Fruit fly (Drosophila melanogaster) whole organism, wandering third instar larva: ENCODE results near the gene CG11035.

Experiments used
- Abd-B ChIP-seq: fragments of >200 bp; optimal IDR thresholded peaks from 2 replicates; lab custom pipeline; 2017; ENCODE audit warnings: missing biosample characterization, missing genetic modification characterization
- CG32264 ChIP-seq: fragments of 200-800 bp; sonication (Bioruptor generic); optimal IDR thresholded peaks from 2 replicates; lab custom pipeline; 2016; ENCODE audit warnings: missing biosample characterization, missing genetic modification characterization
- CG9705 ChIP-seq: fragments of 200-800 bp; sonication (Bioruptor generic); optimal IDR thresholded peaks from 2 replicates; lab custom pipeline; 2018; ENCODE audit warnings: missing biosample characterization, mild to moderate bottlenecking, missing genetic modification characterization
- CrebA ChIP-seq: fragments of 200-800 bp; sonication (Bioruptor generic); optimal IDR thresholded peaks from 2 replicates; lab custom pipeline; 2016; ENCODE audit warnings: missing biosample characterization, mild to moderate bottlenecking, missing genetic modification characterization, borderline replicate concordance
- Dfd ChIP-seq: fragments of >200 bp; optimal IDR thresholded peaks from 2 replicates; lab custom pipeline; 2017; ENCODE audit warnings: missing biosample characterization, missing genetic modification characterization
- Dif ChIP-seq: fragments of 200-275, 200-300 bp; sonication (Bioruptor generic); optimal IDR thresholded peaks from 2 replicates; lab custom pipeline; 2018; ENCODE audit warnings: missing biosample characterization, missing genetic modification characterization; ENCODE audit not compliant: partially characterized antibody
- GATAd ChIP-seq: sonication (Bioruptor generic); optimal IDR thresholded peaks from 2 replicates; lab custom pipeline; 2016; ENCODE audit warnings: missing biosample characterization, missing genetic modification characterization
- HLH106 ChIP-seq: fragments of 200-800 bp; optimal IDR thresholded peaks from 3 replicates; lab custom pipeline; 2019; ENCODE audit warnings: missing biosample characterization, mild to moderate bottlenecking, missing genetic modification characterization, moderate library complexity
- Hnf4 ChIP-seq: fragments of 200-800 bp; sonication (Bioruptor generic); optimal IDR thresholded peaks from 2 replicates; lab custom pipeline; 2016; ENCODE audit warnings: missing biosample characterization, mild to moderate bottlenecking, missing genetic modification characterization
- Hr78 ChIP-seq: fragments of >200 bp; optimal IDR thresholded peaks from 2 replicates; lab custom pipeline; 2017; ENCODE audit warnings: missing biosample characterization, missing genetic modification characterization
- Hr83 ChIP-seq: fragments of 200-300 bp; sonication (Bioruptor generic); optimal IDR thresholded peaks from 2 replicates; lab custom pipeline; 2016; ENCODE audit warnings: missing biosample characterization, mild to moderate bottlenecking, missing genetic modification characterization, moderate library complexity; ENCODE audit not compliant: poor library complexity, severe bottlenecking
- Jra ChIP-seq: sonication (Bioruptor generic); optimal IDR thresholded peaks from 2 replicates; lab custom pipeline; 2016; ENCODE audit warnings: missing biosample characterization, missing genetic modification characterization
- Mio ChIP-seq: sonication (Bioruptor generic); optimal IDR thresholded peaks from 2 replicates; lab custom pipeline; 2016; ENCODE audit warnings: missing biosample characterization, missing genetic modification characterization
- Myc ChIP-seq: fragments of >200 bp; optimal IDR thresholded peaks from 2 replicates; lab custom pipeline; 2017
- N ChIP-seq: fragments of >200 bp; optimal IDR thresholded peaks from 2 replicates; lab custom pipeline; 2018; ENCODE audit warnings: missing biosample characterization, missing external identifiers, missing genetic modification characterization
- OdsH ChIP-seq: fragments of 200-800 bp; sonication (Bioruptor generic); optimal IDR thresholded peaks from 2 replicates; lab custom pipeline; 2016; ENCODE audit warnings: missing biosample characterization, mild to moderate bottlenecking, missing genetic modification characterization
- Rel ChIP-seq, 2 experiments: fragments of 200-800 bp; sonication (Bioruptor generic) in 1 of 2; optimal IDR thresholded peaks; 2 replicates in 1 of 2; 3 replicates in 1 of 2; lab custom pipeline; 2016 to 2019; ENCODE audit warnings: mild to moderate bottlenecking in 2 of 2, missing biosample characterization in 2 of 2, missing genetic modification characterization in 2 of 2, moderate library complexity in 1 of 2
- Sp1 ChIP-seq: fragments of 200-800 bp; sonication (Bioruptor generic); optimal IDR thresholded peaks from 3 replicates; lab custom pipeline; 2019; ENCODE audit warnings: missing biosample characterization, mild to moderate bottlenecking, missing genetic modification characterization, moderate library complexity
- Vsx2 ChIP-seq: fragments of 200-300, 225-300 bp; sonication (Bioruptor generic); optimal IDR thresholded peaks from 2 replicates; lab custom pipeline; 2018; ENCODE audit warnings: missing biosample characterization, missing genetic modification characterization; ENCODE audit not compliant: partially characterized antibody
- br ChIP-seq: fragments of 200-800 bp; sonication (Bioruptor generic); optimal IDR thresholded peaks from 2 replicates; lab custom pipeline; 2016; ENCODE audit warnings: missing biosample characterization, missing genetic modification characterization
- brk ChIP-seq: fragments of 200-800 bp; sonication (Bioruptor generic); optimal IDR thresholded peaks from 2 replicates; lab custom pipeline; 2016; ENCODE audit warnings: missing biosample characterization, mild to moderate bottlenecking, missing genetic modification characterization
- dl ChIP-seq, 2 experiments: fragments of 175-275, 200-275 bp in 1 of 2; fragments of 200-275 bp in 1 of 2; sonication (Bioruptor generic); optimal IDR thresholded peaks; lab custom pipeline; 2018; ENCODE audit warnings: mild to moderate bottlenecking in 2 of 2, missing biosample characterization in 2 of 2, missing genetic modification characterization in 2 of 2, moderate library complexity in 2 of 2; ENCODE audit not compliant: partially characterized antibody in 2 of 2, insufficient read depth in 1 of 2
- dmrt93B ChIP-seq: fragments of 200-800 bp; sonication (Bioruptor generic); optimal IDR thresholded peaks from 2 replicates; lab custom pipeline; 2018; ENCODE audit warnings: missing biosample characterization, mild to moderate bottlenecking, missing genetic modification characterization
- dsf ChIP-seq: sonication (Bioruptor generic); optimal IDR thresholded peaks from 2 replicates; lab custom pipeline; 2016; ENCODE audit warnings: missing biosample characterization, missing genetic modification characterization, borderline replicate concordance
- ey ChIP-seq: fragments of 200-800 bp; sonication (Bioruptor generic); optimal IDR thresholded peaks from 2 replicates; lab custom pipeline; 2016; ENCODE audit warnings: missing biosample characterization, missing genetic modification characterization
- foxo ChIP-seq, 2 experiments: fragments of 200-800 bp; sonication (Bioruptor generic); optimal IDR thresholded peaks; 2 replicates in 1 of 2; 3 replicates in 1 of 2; lab custom pipeline; 2016 to 2017; ENCODE audit warnings: missing biosample characterization in 2 of 2, missing genetic modification characterization in 2 of 2
- fru ChIP-seq: fragments of 200-800 bp; sonication (Bioruptor generic); optimal IDR thresholded peaks from 3 replicates; lab custom pipeline; 2016; ENCODE audit warnings: missing biosample characterization, mild to moderate bottlenecking, missing genetic modification characterization
- h ChIP-seq: fragments of 200-800 bp; sonication (Bioruptor generic); optimal IDR thresholded peaks from 3 replicates; lab custom pipeline; 2016; ENCODE audit warnings: missing biosample characterization, mild to moderate bottlenecking, missing genetic modification characterization
- jim ChIP-seq: fragments of 175-275, 200-325 bp; sonication (Bioruptor generic); optimal IDR thresholded peaks from 2 replicates; lab custom pipeline; 2016; ENCODE audit warnings: missing biosample characterization, mild to moderate bottlenecking, missing genetic modification characterization
- lola ChIP-seq: fragments of >200 bp; optimal IDR thresholded peaks from 2 replicates; lab custom pipeline; 2017; ENCODE audit warnings: missing biosample characterization, missing genetic modification characterization
- pan ChIP-seq: fragments of >200 bp; optimal IDR thresholded peaks from 2 replicates; lab custom pipeline; 2017
- psq ChIP-seq: fragments of 200-800 bp; sonication (Bioruptor generic); optimal IDR thresholded peaks from 3 replicates; lab custom pipeline; 2017; ENCODE audit warnings: missing biosample characterization, mild to moderate bottlenecking, missing genetic modification characterization, moderate library complexity
- rgr ChIP-seq: fragments of 200-800 bp; sonication (Bioruptor generic); optimal IDR thresholded peaks from 3 replicates; lab custom pipeline; 2016; ENCODE audit warnings: missing biosample characterization, mild to moderate bottlenecking, missing genetic modification characterization
- sage ChIP-seq: fragments of 200-800 bp; sonication (Bioruptor generic); optimal IDR thresholded peaks from 2 replicates; lab custom pipeline; 2016; ENCODE audit warnings: missing biosample characterization, mild to moderate bottlenecking, missing genetic modification characterization
- sv ChIP-seq: fragments of 200-800 bp; sonication (Bioruptor generic); optimal IDR thresholded peaks from 3 replicates; lab custom pipeline; 2016; ENCODE audit warnings: missing biosample characterization, missing genetic modification characterization
- tai ChIP-seq: sonication (Bioruptor generic); optimal IDR thresholded peaks from 2 replicates; lab custom pipeline; 2016; ENCODE audit warnings: missing biosample characterization, missing genetic modification characterization
- usp ChIP-seq: fragments of >200 bp; optimal IDR thresholded peaks from 2 replicates; lab custom pipeline; 2017; ENCODE audit warnings: missing biosample characterization, missing genetic modification characterization
- woc ChIP-seq: sonication (Bioruptor generic); optimal IDR thresholded peaks from 2 replicates; lab custom pipeline; 2016; ENCODE audit warnings: missing biosample characterization, mild to moderate bottlenecking, missing genetic modification characterization

CG11035 gene

DNA sequence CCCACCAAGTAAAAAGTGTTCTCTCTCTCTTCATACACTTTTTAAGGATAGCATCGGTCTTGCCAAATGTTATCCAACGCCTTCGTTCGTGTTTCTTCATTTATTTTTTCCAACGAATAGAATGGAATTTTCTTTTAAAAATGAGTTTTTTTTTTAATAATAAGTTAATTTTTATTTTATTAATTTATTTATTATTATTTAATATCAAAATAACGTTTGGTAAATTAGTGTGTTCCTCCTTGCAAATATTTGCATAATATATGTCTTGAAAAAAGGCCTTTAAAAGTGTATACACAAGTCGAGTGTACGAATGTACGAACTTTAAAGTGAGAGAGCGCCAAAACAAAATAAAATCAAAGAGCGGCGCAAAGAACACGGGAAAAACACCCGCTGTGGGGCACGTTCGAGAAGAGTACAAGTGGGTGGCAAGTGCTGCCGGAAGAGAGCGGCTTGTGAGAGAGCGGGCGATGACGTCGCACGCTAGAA lies 5.6 kb downstream of the CG11035 start:
- no peak for TF ChIP-seq brk
- peak; percentile 18 for TF ChIP-seq h (GFP tag; lab: Kevin White, UChicago)
- no peak for TF ChIP-seq Hr78 (GFP tag; lab: Kevin White, UChicago)
- TF ChIP-seq foxo (GFP tag; optimal IDR thresholded peaks at IDR 0.05; lab: Kevin White, UChicago) = peak in 1 of 2 experiments; percentile 76
- TF ChIP-seq Myc = no peak
- no peak for TF ChIP-seq N (GFP tag; lab: Kevin White, UChicago)
- TF ChIP-seq sage (GFP tag; lab: Kevin White, UChicago) = peak; percentile 67
- TF ChIP-seq Vsx2 (GFP tag; lab: Kevin White, UChicago) = no peak
- TF ChIP-seq psq = peak; percentile 85
- TF ChIP-seq tai = no peak
- no peak for TF ChIP-seq jim (GFP tag; lab: Kevin White, UChicago)
- no peak for TF ChIP-seq fru (GFP tag; lab: Kevin White, UChicago)
- TF ChIP-seq Jra = no peak
- TF ChIP-seq Sp1 (GFP tag; lab: Kevin White, UChicago) = peak; percentile 90
- TF ChIP-seq Abd-B (GFP tag; lab: Kevin White, UChicago) = no peak
- no peak for TF ChIP-seq CG9705
- TF ChIP-seq dl (GFP tag; optimal IDR thresholded peaks at IDR 0.05; lab: Kevin White, UChicago; ENCODE audit: insufficient read depth in 1 of 2, partially characterized antibody in 2 of 2) = peak; percentile 17 to 28
- peak; percentile 55 for TF ChIP-seq Dif (GFP tag; lab: Kevin White, UChicago)
- no peak for TF ChIP-seq lola (GFP tag; lab: Kevin White, UChicago)
- peak; percentile 81 for TF ChIP-seq OdsH (GFP tag; lab: Kevin White, UChicago)
- TF ChIP-seq HLH106 (tag; lab: Kevin White, UChicago) = peak; percentile 82
- peak; percentile 53 for TF ChIP-seq ey
- TF ChIP-seq Mio = no peak
- TF ChIP-seq GATAd (GFP tag; lab: Kevin White, UChicago) = no peak
- no peak for TF ChIP-seq usp (GFP tag; lab: Kevin White, UChicago)
- TF ChIP-seq CrebA = no peak
- no peak for TF ChIP-seq dsf
- peak; percentile 65 for TF ChIP-seq dmrt93B (GFP tag; lab: Kevin White, UChicago)
- TF ChIP-seq rgr = peak; percentile 84
- peak; percentile 75 for TF ChIP-seq woc (GFP tag; lab: Kevin White, UChicago)
- TF ChIP-seq pan (lab: Kevin White, UChicago) = no peak
- peak; percentile 12 for TF ChIP-seq sv (GFP tag; lab: Kevin White, UChicago)
- TF ChIP-seq Hr83 (GFP tag; lab: Kevin White, UChicago) = no peak
- TF ChIP-seq Hnf4 (GFP tag; lab: Kevin White, UChicago) = no peak
- no peak for TF ChIP-seq CG32264 (GFP tag; lab: Kevin White, UChicago)
- peak; percentile 62 for TF ChIP-seq br
- TF ChIP-seq Dfd (GFP tag; lab: Kevin White, UChicago) = no peak
- peak; percentile 22 for TF ChIP-seq Rel (GFP tag; optimal IDR thresholded peaks at IDR 0.05; lab: Kevin White, UChicago)
- TF ChIP-seq Rel (tag; optimal IDR thresholded peaks at IDR 0.05; lab: Kevin White, UChicago) = peak; percentile 51

DNA sequence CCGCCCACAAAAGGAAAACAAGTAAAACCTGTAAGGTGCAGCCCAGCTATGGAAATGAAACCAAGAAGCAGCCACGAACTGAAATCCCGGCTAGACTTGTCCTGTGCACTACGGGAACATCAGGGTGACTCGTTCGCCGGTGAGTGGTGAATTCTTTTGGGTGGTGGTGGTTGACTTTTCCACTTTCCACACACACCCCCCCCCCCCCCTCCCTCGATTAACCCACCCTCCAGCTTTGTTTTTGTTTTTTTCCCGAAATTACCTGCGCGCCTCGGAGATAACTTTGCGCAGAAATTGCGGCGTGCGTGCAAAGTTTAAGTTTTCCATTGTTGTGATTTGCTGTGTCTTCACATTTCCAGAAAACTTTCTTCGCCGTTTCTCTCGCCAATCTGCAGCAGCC lies 6.3 kb downstream of the CG11035 start:
- TF ChIP-seq woc (GFP tag; lab: Kevin White, UChicago) (no peak), ey (no peak), Myc (no peak), psq (no peak), sage (GFP tag; lab: Kevin White, UChicago) (no peak), dsf (no peak), jim (GFP tag; lab: Kevin White, UChicago) (no peak), CrebA (no peak), br (no peak), lola (GFP tag; lab: Kevin White, UChicago) (no peak)
